Fruit fly (Drosophila melanogaster): ENCODE measurements around the gene sds22.

The sds22 gene

dm6 chr3R:17386168-17386819, 5.1 kb upstream of the sds22 start (continued):
- TF ChIP-seq ranshi (GFP tag; IDR thresholded peaks at IDR 0.05) (peak; percentile 77), Aef1 (GFP tag; IDR thresholded peaks at IDR 0.05) (peak; percentile 57; the same call in 2 of the 3 replicates), CG13287 (GFP tag; IDR thresholded peaks at IDR 0.05; ENCODE audit: partially characterized antibody) (no peak), Nf-YC (tag; optimal IDR thresholded peaks at IDR 0.05) (peak; percentile 6), CG13123 (GFP tag; optimal IDR thresholded peaks at IDR 0.05) (peak; percentile 33), BtbVII (GFP tag; optimal IDR thresholded peaks at IDR 0.05) (peak; percentile 42), CG30020 (tag; optimal IDR thresholded peaks at IDR 0.05) (no peak), CG4360 (GFP tag; IDR thresholded peaks at IDR 0.05) (peak; percentile 40; the same call in 1 of the 2 replicates), nom (GFP tag; optimal IDR thresholded peaks at IDR 0.05) (peak; percentile 29), CG10274 (GFP tag; optimal IDR thresholded peaks at IDR 0.05) (no peak), Atf3 (GFP tag; optimal IDR thresholded peaks at IDR 0.05) (no peak), CG10565 (GFP tag; optimal IDR thresholded peaks at IDR 0.05) (no peak), Dad (GFP tag; optimal IDR thresholded peaks at IDR 0.05) (peak; percentile 17), ci (GFP tag; IDR thresholded peaks at IDR 0.05) (peak; percentile 92), CG18619 (GFP tag; optimal IDR thresholded peaks at IDR 0.05) (peak; percentile 43), CG7963 (GFP tag; IDR thresholded peaks at IDR 0.05; ENCODE audit: partially characterized antibody) (no peak), CrebB (tag; optimal IDR thresholded peaks at IDR 0.05) (no peak), CG18476 (GFP tag; optimal IDR thresholded peaks at IDR 0.05) (peak; percentile 50), CG17802 (tag; optimal IDR thresholded peaks at IDR 0.05) (peak; percentile 51), Fer2 (tag; optimal IDR thresholded peaks at IDR 0.05) (peak; percentile 42), NC2α (GFP tag; optimal IDR thresholded peaks at IDR 0.05) (peak; percentile 21), trem (tag; optimal IDR thresholded peaks at IDR 0.05) (peak; percentile 65), danr (GFP tag; IDR thresholded peaks at IDR 0.05) (peak; percentile 25; the same call in 1 of the 2 replicates), CG4328 (GFP tag; optimal IDR thresholded peaks at IDR 0.05) (peak; percentile 42), CG2202 (tag; optimal IDR thresholded peaks at IDR 0.05) (peak; percentile 20), Scr (GFP tag; IDR thresholded peaks at IDR 0.05; ENCODE audit: partially characterized antibody) (no peak), gro (GFP tag; optimal IDR thresholded peaks at IDR 0.05) (peak; percentile 28), CoRest (tag; optimal IDR thresholded peaks at IDR 0.05) (peak; percentile 72), CG3995 (GFP tag; optimal IDR thresholded peaks at IDR 0.05) (no peak), Fer3 (tag; optimal IDR thresholded peaks at IDR 0.05) (peak; percentile 65), CG13775 (GFP tag; optimal IDR thresholded peaks at IDR 0.05) (peak; percentile 3), al (GFP tag; IDR thresholded peaks at IDR 0.05) (no peak), CG15601 (tag; optimal IDR thresholded peaks at IDR 0.05) (peak; percentile 59), grn (GFP tag; optimal IDR thresholded peaks at IDR 0.05) (no peak), CG16779 (GFP tag; IDR thresholded peaks at IDR 0.05) (0 out of 2 replicates have a peak, but pooled peaks have one; percentile 18), Chrac-16 (GFP tag; optimal IDR thresholded peaks at IDR 0.05) (peak; percentile 47), CG15011 (GFP tag; optimal IDR thresholded peaks at IDR 0.05) (no peak), Bteb2 (GFP tag; optimal IDR thresholded peaks at IDR 0.05) (no peak), schlank (tag; optimal IDR thresholded peaks at IDR 0.05) (no peak), sisA (GFP tag; IDR thresholded peaks at IDR 0.05) (peak; percentile 77), seq (GFP tag; IDR thresholded peaks at IDR 0.05) (peak; percentile 49; the same call in 1 of the 2 replicates), Ravus (GFP tag; IDR thresholded peaks at IDR 0.05) (no peak), Hr39 (optimal IDR thresholded peaks at IDR 0.05) (no peak), Ets97D (GFP tag; optimal IDR thresholded peaks at IDR 0.05) (no peak), D19A (tag; optimal IDR thresholded peaks at IDR 0.05) (peak; percentile 68), nerfin-1 (tag; optimal IDR thresholded peaks at IDR 0.05) (peak; percentile 57), CG10209 (GFP tag; optimal IDR thresholded peaks at IDR 0.05) (peak; percentile 44), h (optimal IDR thresholded peaks at IDR 0.05) (no peak), CG7839 (tag; optimal IDR thresholded peaks at IDR 0.05) (peak; percentile 73), sens-2 (GFP tag; IDR thresholded peaks at IDR 0.05) (peak; percentile 60)

All from whole organism, embryonic.